Fruit fly (Drosophila melanogaster) whole organism, prepupa: ENCODE results near the gene Adhr.

Source experiments
- CG10669 ChIP-seq: fragments of 200-800 bp; sonication (Bioruptor generic); optimal IDR thresholded peaks from 3 replicates; lab custom pipeline; 2018; ENCODE audit warnings: missing biosample characterization, mild to moderate bottlenecking, missing genetic modification characterization, moderate library complexity
- CG1621 ChIP-seq: fragments of 200-800 bp; sonication (Bioruptor generic); optimal IDR thresholded peaks from 3 replicates; lab custom pipeline; 2018; ENCODE audit warnings: missing biosample characterization, mild to moderate bottlenecking, missing genetic modification characterization
- CG31627 ChIP-seq: fragments of 200-800 bp; sonication (Bioruptor generic); optimal IDR thresholded peaks from 3 replicates; lab custom pipeline; 2016; ENCODE audit warnings: missing biosample characterization, missing genetic modification characterization
- CG4318 ChIP-seq: fragments of 200-800 bp; sonication (Bioruptor generic); optimal IDR thresholded peaks from 3 replicates; lab custom pipeline; 2017; ENCODE audit warnings: missing biosample characterization, mild to moderate bottlenecking, missing genetic modification characterization
- CG6808 ChIP-seq: fragments of 200-800 bp; sonication (Bioruptor generic); optimal IDR thresholded peaks from 3 replicates; lab custom pipeline; 2017; ENCODE audit warnings: missing biosample characterization, missing genetic modification characterization, mild to moderate bottlenecking, moderate library complexity, missing genetic modification reagents
- CG7368 ChIP-seq: fragments of 200-800 bp; sonication (Bioruptor generic); optimal IDR thresholded peaks from 3 replicates; lab custom pipeline; 2016; ENCODE audit warnings: missing biosample characterization, missing genetic modification characterization
- Ets96B ChIP-seq: fragments of 200-800 bp; optimal IDR thresholded peaks from 2 replicates; lab custom pipeline; 2019; ENCODE audit warnings: missing biosample characterization, mild to moderate bottlenecking, missing genetic modification characterization, moderate library complexity
- OdsH ChIP-seq: fragments of 200-800 bp; sonication (Bioruptor generic); optimal IDR thresholded peaks from 3 replicates; lab custom pipeline; 2016; ENCODE audit warnings: missing biosample characterization, missing genetic modification characterization
- Smox ChIP-seq: fragments of 200-800 bp; sonication (Bioruptor generic); optimal IDR thresholded peaks from 3 replicates; lab custom pipeline; 2016; ENCODE audit warnings: missing biosample characterization, missing genetic modification characterization
- Sox102F ChIP-seq: fragments of 200-800 bp; sonication (Bioruptor generic); optimal IDR thresholded peaks from 2 replicates; lab custom pipeline; 2016; ENCODE audit warnings: missing biosample characterization, mild to moderate bottlenecking, missing genetic modification characterization
- Sox15 ChIP-seq: fragments of 200-800 bp; sonication (Bioruptor generic); optimal IDR thresholded peaks from 3 replicates; lab custom pipeline; 2016; ENCODE audit warnings: missing biosample characterization, missing genetic modification characterization
- fd59A ChIP-seq: fragments of 200-800 bp; sonication (Bioruptor generic); optimal IDR thresholded peaks from 2 replicates; lab custom pipeline; 2017; ENCODE audit warnings: missing biosample characterization, mild to moderate bottlenecking, missing genetic modification characterization, missing genetic modification reagents
- fd85E ChIP-seq: fragments of 200-800 bp; sonication (Bioruptor generic); optimal IDR thresholded peaks from 3 replicates; lab custom pipeline; 2016; ENCODE audit warnings: missing biosample characterization, missing genetic modification characterization
- svp ChIP-seq: fragments of 200-800 bp; sonication (Bioruptor generic); peaks from one replicate; lab custom pipeline; 2016; ENCODE audit warnings: missing biosample characterization, missing genetic modification characterization

DNA sequence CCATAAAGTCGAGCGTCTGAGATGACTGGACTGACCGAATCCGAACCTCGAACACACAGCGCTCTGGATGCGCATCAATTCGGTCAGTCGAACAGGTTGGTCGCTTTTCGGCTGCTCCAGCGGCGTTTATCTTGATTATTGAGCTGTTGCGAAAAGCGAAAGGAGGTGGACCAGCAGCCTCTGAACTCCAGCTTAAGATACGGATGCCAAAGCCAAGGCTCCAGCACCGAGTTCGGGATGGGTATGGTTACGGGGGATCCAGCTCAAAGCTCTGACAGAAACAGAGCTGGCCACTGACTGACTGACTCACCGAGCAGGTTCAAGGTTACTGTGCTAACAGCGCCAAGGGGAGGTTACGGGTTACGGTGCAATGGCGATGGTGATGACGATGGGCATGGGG, 9.2 kb upstream of the Adhr start:
- TF ChIP-seq OdsH (GFP tag; lab: Kevin White, UChicago) = no peak
- no peak for TF ChIP-seq CG1621 (tag; lab: Kevin White, UChicago)
- TF ChIP-seq CG6808 (GFP tag; lab: Kevin White, UChicago) = no peak
- TF ChIP-seq CG31627 (GFP tag; lab: Kevin White, UChicago) = no peak
- no peak for TF ChIP-seq svp
- no peak for TF ChIP-seq fd85E
- TF ChIP-seq Sox15 = no peak
- no peak for TF ChIP-seq fd59A
- no peak for TF ChIP-seq CG4318
- TF ChIP-seq CG7368 = no peak
- TF ChIP-seq Smox (GFP tag; lab: Kevin White, UChicago) = no peak
- no peak for TF ChIP-seq Sox102F (GFP tag; lab: Kevin White, UChicago)
- no peak for TF ChIP-seq CG10669
- no peak for TF ChIP-seq Ets96B (tag; lab: Kevin White, UChicago)
